Fruit fly (Drosophila melanogaster): Measurements from ENCODE around the gene Tm2.

Tm2 gene

dm6 chr3R:15330472-15330871 is 20.5 kb downstream of the Tm2 start, which contains the start of gene mRpL9 (continued):
- TF ChIP-seq ind (GFP tag; optimal IDR thresholded peaks at IDR 0.05) = peak; percentile 21
- TF ChIP-seq CG1792 (GFP tag; optimal IDR thresholded peaks at IDR 0.05) = no peak
- TF ChIP-seq nerfin-1 (tag; optimal IDR thresholded peaks at IDR 0.05) = peak; percentile 20
- no peak for TF ChIP-seq ap (GFP tag; IDR thresholded peaks at IDR 0.05)
- TF ChIP-seq HmgZ (tag; optimal IDR thresholded peaks at IDR 0.05) = peak; percentile 58
- peak; percentile 22 for TF ChIP-seq CG13424 (tag; optimal IDR thresholded peaks at IDR 0.05)
- no peak for TF ChIP-seq tio (GFP tag; optimal IDR thresholded peaks at IDR 0.05)
- peak; percentile 34 for TF ChIP-seq CG2712 (tag; optimal IDR thresholded peaks at IDR 0.05)
- no peak for TF ChIP-seq CG42726 (GFP tag; IDR thresholded peaks at IDR 0.05; ENCODE audit: partially characterized antibody)
- peak; percentile 32 for TF ChIP-seq PHDP (tag; optimal IDR thresholded peaks at IDR 0.05)
- TF ChIP-seq CG2678 (tag; optimal IDR thresholded peaks at IDR 0.05) = no peak
- TF ChIP-seq YL-1 (GFP tag; optimal IDR thresholded peaks at IDR 0.05) = peak; percentile 58
- TF ChIP-seq slp2 (GFP tag; optimal IDR thresholded peaks at IDR 0.05) = no peak
- TF ChIP-seq Dip3 (GFP tag; optimal IDR thresholded peaks at IDR 0.05) = no peak
- no peak for TF ChIP-seq dati (GFP tag; IDR thresholded peaks at IDR 0.05)
- no peak for TF ChIP-seq CG15011 (GFP tag; optimal IDR thresholded peaks at IDR 0.05)
- no peak for TF ChIP-seq Hey (tag; optimal IDR thresholded peaks at IDR 0.05)
- TF ChIP-seq CG2889 (GFP tag; IDR thresholded peaks at IDR 0.05) = no peak
- peak; percentile 9 for TF ChIP-seq CG10654 (GFP tag; optimal IDR thresholded peaks at IDR 0.05)
- TF ChIP-seq CG3995 (GFP tag; optimal IDR thresholded peaks at IDR 0.05) = peak; percentile 95
- TF ChIP-seq CG8089 (GFP tag; optimal IDR thresholded peaks at IDR 0.05) = no peak
- TF ChIP-seq CG13624 (GFP tag; optimal IDR thresholded peaks at IDR 0.05) = peak; percentile 30
- TF ChIP-seq Dek (tag; optimal IDR thresholded peaks at IDR 0.05) = no peak
- no peak for TF ChIP-seq ham (GFP tag; IDR thresholded peaks at IDR 0.05)
- TF ChIP-seq Meics (GFP tag; optimal IDR thresholded peaks at IDR 0.05) = peak; percentile 6
- no peak for TF ChIP-seq CG15696 (tag; optimal IDR thresholded peaks at IDR 0.05)
- TF ChIP-seq sens (GFP tag) = peak; percentile 47
- TF ChIP-seq CG10979 (tag; optimal IDR thresholded peaks at IDR 0.05) = peak; percentile 14
- no peak for TF ChIP-seq ato (GFP tag; IDR thresholded peaks at IDR 0.05; ENCODE audit: partially characterized antibody)
- no peak for TF ChIP-seq fu2 (GFP tag; optimal IDR thresholded peaks at IDR 0.05)
- no peak for TF ChIP-seq CG30431 (GFP tag; optimal IDR thresholded peaks at IDR 0.05)
- peak; percentile 33 for TF ChIP-seq CG9817 (tag; optimal IDR thresholded peaks at IDR 0.05)
- no peak for TF ChIP-seq CG9876 (GFP tag; optimal IDR thresholded peaks at IDR 0.05)
- TF ChIP-seq CG17612 (GFP tag; IDR thresholded peaks at IDR 0.05) = no peak
- no peak for TF ChIP-seq ATbp (GFP tag; optimal IDR thresholded peaks at IDR 0.05)
- TF ChIP-seq CG2116 (GFP tag; optimal IDR thresholded peaks at IDR 0.05) = peak; percentile 16
- TF ChIP-seq mam (GFP tag; optimal IDR thresholded peaks at IDR 0.05) = peak; percentile 40
- no peak for TF ChIP-seq oc (tag; optimal IDR thresholded peaks at IDR 0.05)
- TF ChIP-seq CG3163 (GFP tag; optimal IDR thresholded peaks at IDR 0.05) = no peak
- TF ChIP-seq CG2129 (GFP tag; IDR thresholded peaks at IDR 0.05; ENCODE audit: partially characterized antibody) = no peak
- TF ChIP-seq CG7786 (GFP tag; optimal IDR thresholded peaks at IDR 0.05) = no peak
- TF ChIP-seq mld (GFP tag; IDR thresholded peaks at IDR 0.05; ENCODE audit: partially characterized antibody) = no peak
- TF ChIP-seq CG12744 (GFP tag; optimal IDR thresholded peaks at IDR 0.05) = peak; percentile 5
- no peak for TF ChIP-seq CG18599 (GFP tag; optimal IDR thresholded peaks at IDR 0.05)
- no peak for TF ChIP-seq sr (GFP tag; IDR thresholded peaks at IDR 0.05)
- no peak for TF ChIP-seq Taf1 (GFP tag; IDR thresholded peaks at IDR 0.05)
- no peak for TF ChIP-seq sim (GFP tag; IDR thresholded peaks at IDR 0.05)
- TF ChIP-seq unc-4 (GFP tag; IDR thresholded peaks at IDR 0.05; ENCODE audit: partially characterized antibody) = peak; percentile 39; the same call in 1 of the 2 replicates
- TF ChIP-seq pan (optimal IDR thresholded peaks at IDR 0.05) = no peak
- peak in 1 of 2 experiments; percentile 16 for TF ChIP-seq pan (GFP tag; optimal IDR thresholded peaks at IDR 0.05 in 1 of 2, IDR thresholded peaks at IDR 0.05 in 1 of 2)
- TF ChIP-seq CG3838 (GFP tag; optimal IDR thresholded peaks at IDR 0.05) = no peak
- peak; percentile 48 for TF ChIP-seq stwl (tag; optimal IDR thresholded peaks at IDR 0.05)
